Worm (Caenorhabditis elegans) whole organism, L3 larva: ENCODE data around the gene K06A4.6.

Experiments
- ZK546.5 ChIP-seq: sonication (generic microtip); optimal IDR thresholded peaks from 2 replicates; lab custom pipeline; 2017; ENCODE audit warnings: missing biosample characterization, missing genetic modification characterization
- aly-2 ChIP-seq: fragments of 150-350 bp; optimal IDR thresholded peaks from 2 replicates; lab custom pipeline; 2014; ENCODE audit warnings: missing biosample characterization, missing genetic modification characterization
- ama-1 ChIP-seq: fragments of 150-350 bp; optimal IDR thresholded peaks from 2 replicates; lab custom pipeline; 2018
- ceh-16 ChIP-seq: sonication (generic microtip); optimal IDR thresholded peaks from 2 replicates; lab custom pipeline; 2017; ENCODE audit warnings: missing biosample characterization, missing genetic modification characterization
- ceh-28 ChIP-seq: fragments of 150-350 bp; optimal IDR thresholded peaks from 2 replicates; lab custom pipeline; 2014; ENCODE audit warnings: missing biosample characterization, missing genetic modification reagents, missing genetic modification characterization
- ceh-82 ChIP-seq: fragments of 150-350 bp; optimal IDR thresholded peaks from 2 replicates; lab custom pipeline; 2014; ENCODE audit warnings: missing biosample characterization, missing genetic modification characterization
- ceh-9 ChIP-seq: sonication (generic microtip); optimal IDR thresholded peaks from 2 replicates; lab custom pipeline; 2018; ENCODE audit warnings: missing biosample characterization, missing genetic modification characterization
- egl-27 ChIP-seq: sonication (generic microtip); optimal IDR thresholded peaks from 4 replicates; lab custom pipeline; 2017; ENCODE audit warnings: missing biosample characterization, missing genetic modification reagents, missing genetic modification characterization
- elt-1 ChIP-seq: fragments of 150-350 bp; optimal IDR thresholded peaks from 2 replicates; lab custom pipeline; 2014; ENCODE audit warnings: missing biosample characterization, missing genetic modification characterization
- elt-2 ChIP-seq: sonication (generic microtip); optimal IDR thresholded peaks from 2 replicates; lab custom pipeline; 2016; ENCODE audit warnings: missing genetic modification reagents, mild to moderate bottlenecking, missing genetic modification characterization, missing compliant biosample characterization
- elt-3 ChIP-seq, 3 experiments: fragments of 150-350 bp in 1 of 3; sonication (generic microtip) in 2 of 3; optimal IDR thresholded peaks; 2 replicates in 2 of 3; 4 replicates in 1 of 3; lab custom pipeline; 2014 to 2017; ENCODE audit warnings: missing biosample characterization in 3 of 3, missing genetic modification characterization in 3 of 3
- eor-1 ChIP-seq, 2 experiments: fragments of 150-350 bp; optimal IDR thresholded peaks; 2 replicates each; lab custom pipeline; 2014 to 2018; ENCODE audit warnings: missing biosample characterization in 2 of 2, missing genetic modification characterization in 2 of 2
- fkh-10 ChIP-seq: sonication (generic microtip); optimal IDR thresholded peaks from 2 replicates; lab custom pipeline; 2017; ENCODE audit warnings: missing biosample characterization, missing genetic modification reagents, missing genetic modification characterization
- fkh-2 ChIP-seq: fragments of 150-350 bp; optimal IDR thresholded peaks from 2 replicates; lab custom pipeline; 2014; ENCODE audit warnings: missing biosample characterization, missing genetic modification reagents, missing genetic modification characterization
- fos-1 ChIP-seq: fragments of 150-350 bp; optimal IDR thresholded peaks from 2 replicates; lab custom pipeline; 2014; ENCODE audit warnings: missing biosample characterization, missing genetic modification characterization
- hmg-11 ChIP-seq: sonication (generic microtip); optimal IDR thresholded peaks from 2 replicates; lab custom pipeline; 2016; ENCODE audit warnings: missing genetic modification characterization, missing compliant biosample characterization
- jun-1 ChIP-seq: fragments of 150-350 bp; optimal IDR thresholded peaks from 2 replicates; lab custom pipeline; 2014; ENCODE audit warnings: missing biosample characterization, missing genetic modification reagents, missing genetic modification characterization
- lin-15B ChIP-seq: fragments of 150-350 bp; optimal IDR thresholded peaks from 2 replicates; lab custom pipeline; 2014; ENCODE audit warnings: missing biosample characterization, missing genetic modification characterization
- lsy-12 ChIP-seq: sonication (generic microtip); optimal IDR thresholded peaks from 2 replicates; lab custom pipeline; 2016; ENCODE audit warnings: mild to moderate bottlenecking, missing genetic modification characterization, missing compliant biosample characterization
- mdl-1 ChIP-seq: fragments of 150-350 bp; optimal IDR thresholded peaks from 2 replicates; lab custom pipeline; 2014; ENCODE audit warnings: missing biosample characterization, missing genetic modification characterization
- mml-1 ChIP-seq: fragments of 150-350 bp; sonication (generic microtip); optimal IDR thresholded peaks from 3 replicates; lab custom pipeline; 2014; ENCODE audit warnings: missing biosample characterization, missing genetic modification characterization
- nhr-11 ChIP-seq: fragments of 150-350 bp; optimal IDR thresholded peaks from 2 replicates; lab custom pipeline; 2014; ENCODE audit warnings: missing biosample characterization, missing genetic modification characterization
- nhr-12 ChIP-seq: fragments of 150-350 bp; optimal IDR thresholded peaks from 2 replicates; lab custom pipeline; 2014; ENCODE audit warnings: missing biosample characterization, missing genetic modification characterization
- nhr-23 ChIP-seq: fragments of 150-350 bp; optimal IDR thresholded peaks from 2 replicates; lab custom pipeline; 2014; ENCODE audit warnings: missing biosample characterization, missing genetic modification reagents, missing genetic modification characterization
- nhr-237 ChIP-seq: fragments of 150-350 bp; optimal IDR thresholded peaks from 2 replicates; lab custom pipeline; 2014; ENCODE audit warnings: missing biosample characterization, missing genetic modification characterization
- nhr-25 ChIP-seq: sonication (generic microtip); optimal IDR thresholded peaks from 2 replicates; lab custom pipeline; 2017; ENCODE audit warnings: missing biosample characterization, missing genetic modification characterization
- nhr-28 ChIP-seq: fragments of 150-350 bp; optimal IDR thresholded peaks from 2 replicates; lab custom pipeline; 2014; ENCODE audit warnings: missing biosample characterization, missing genetic modification characterization
- nhr-43 ChIP-seq: sonication (generic microtip); optimal IDR thresholded peaks from 2 replicates; lab custom pipeline; 2016; ENCODE audit warnings: mild to moderate bottlenecking, missing genetic modification characterization, missing compliant biosample characterization; ENCODE audit not compliant: poor library complexity, severe bottlenecking
- nhr-76 ChIP-seq: fragments of 150-350 bp; sonication (generic microtip); optimal IDR thresholded peaks from 5 replicates; lab custom pipeline; 2014; ENCODE audit warnings: missing biosample characterization, missing genetic modification characterization
- nhr-77 ChIP-seq: fragments of 150-350 bp; optimal IDR thresholded peaks from 2 replicates; lab custom pipeline; 2014; ENCODE audit warnings: missing biosample characterization, missing genetic modification characterization
- pha-4 ChIP-seq: fragments of 150-350 bp; optimal IDR thresholded peaks from 2 replicates; lab custom pipeline; 2014; ENCODE audit warnings: missing biosample characterization, missing genetic modification reagents, missing genetic modification characterization
- pqm-1 ChIP-seq: fragments of 150-350 bp; optimal IDR thresholded peaks from 2 replicates; lab custom pipeline; 2017; ENCODE audit warnings: missing biosample characterization, missing genetic modification characterization, inconsistent platforms
- skn-1 ChIP-seq: fragments of 150-350 bp; optimal IDR thresholded peaks from 2 replicates; lab custom pipeline; 2014; ENCODE audit warnings: missing biosample characterization, missing genetic modification characterization
- snpc-4 ChIP-seq: fragments of 150-350 bp; optimal IDR thresholded peaks from 2 replicates; lab custom pipeline; 2014; ENCODE audit warnings: missing biosample characterization, missing genetic modification characterization
- tbx-2 ChIP-seq: sonication (generic microtip); optimal IDR thresholded peaks from 2 replicates; lab custom pipeline; 2016; ENCODE audit warnings: mild to moderate bottlenecking, missing genetic modification characterization, missing compliant biosample characterization
- unc-39 ChIP-seq: sonication (generic microtip); optimal IDR thresholded peaks from 4 replicates; lab custom pipeline; 2017; ENCODE audit warnings: missing biosample characterization, missing genetic modification characterization
- unc-62 ChIP-seq: fragments of 150-350 bp; sonication (generic microtip); optimal IDR thresholded peaks from 4 replicates; lab custom pipeline; 2014; ENCODE audit warnings: missing biosample characterization, missing genetic modification reagents, missing genetic modification characterization
- zag-1 ChIP-seq: fragments of 150-350 bp; optimal IDR thresholded peaks from 2 replicates; lab custom pipeline; 2014; ENCODE audit warnings: missing biosample characterization, missing genetic modification characterization
- ztf-4 ChIP-seq: fragments of 150-350 bp; optimal IDR thresholded peaks from 2 replicates; lab custom pipeline; 2014; ENCODE audit warnings: missing biosample characterization, missing genetic modification characterization

K06A4.6 gene

DNA sequence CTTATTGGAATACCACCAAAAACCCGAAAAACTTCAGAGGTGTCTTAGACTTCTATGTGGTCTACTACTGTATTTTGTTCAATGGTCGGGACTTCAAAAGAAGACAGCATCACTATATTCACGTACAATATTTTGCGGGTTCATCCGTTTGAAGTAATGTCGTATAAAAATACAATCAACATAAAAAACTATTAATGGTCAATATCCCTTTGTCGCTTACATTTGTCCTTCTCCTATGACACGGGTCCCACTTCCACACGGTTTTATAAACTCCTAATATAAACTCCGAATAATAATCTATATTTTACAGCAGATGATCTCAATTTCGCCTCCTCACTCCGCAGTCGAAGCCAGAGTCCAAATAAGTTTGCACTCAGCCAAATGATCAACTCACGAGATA lies 22.9 kb downstream of the K06A4.6 start:
- TF ChIP-seq zag-1 (tag; lab: Kevin White, UChicago) = no peak
- no peak for TF ChIP-seq ZK546.5 (tag; lab: Kevin White, UChicago)
- TF ChIP-seq elt-2 (tag; lab: Kevin White, UChicago) = no peak
- TF ChIP-seq mdl-1 (tag; lab: Kevin White, UChicago) = no peak
- no peak for TF ChIP-seq jun-1
- no peak for TF ChIP-seq hmg-11 (tag; lab: Kevin White, UChicago)
- no peak for TF ChIP-seq aly-2
- TF ChIP-seq ceh-9 (tag; lab: Kevin White, UChicago) = no peak
- no peak for TF ChIP-seq snpc-4 (tag; lab: Kevin White, UChicago)
- TF ChIP-seq tbx-2 (tag; lab: Kevin White, UChicago) = no peak
- TF ChIP-seq lsy-12 = no peak
- no peak for TF ChIP-seq nhr-28 (tag; lab: Kevin White, UChicago)
- TF ChIP-seq nhr-76 (tag; lab: Kevin White, UChicago) = no peak

DNA sequence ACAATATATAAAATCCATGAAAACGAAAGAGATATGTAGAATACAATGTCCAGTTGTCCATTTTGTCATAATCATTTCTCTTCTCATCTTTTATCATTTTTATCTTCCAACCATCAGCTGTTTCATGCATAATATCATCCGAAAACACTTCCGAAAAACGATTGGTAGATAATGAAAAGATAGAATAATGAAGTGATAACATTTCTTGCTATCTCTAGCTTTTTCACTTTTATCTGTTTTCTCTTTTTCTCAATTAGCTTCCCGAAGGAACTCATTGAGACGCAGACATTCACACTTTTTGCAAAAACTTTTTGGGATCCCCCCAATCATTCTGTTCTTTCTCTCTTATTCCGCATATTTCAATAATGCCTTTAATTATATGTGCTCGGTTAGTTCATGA lies 26.5 kb downstream of the K06A4.6 start:
- no peak for TF ChIP-seq lsy-12
- no peak for TF ChIP-seq fos-1 (tag; lab: Kevin White, UChicago)
- TF ChIP-seq fkh-10 = no peak
- TF ChIP-seq elt-2 (tag; lab: Kevin White, UChicago) = peak; percentile 49
- no peak for TF ChIP-seq lin-15B (tag; lab: Kevin White, UChicago)
- no peak for TF ChIP-seq aly-2
- no peak for TF ChIP-seq nhr-237 (tag; lab: Kevin White, UChicago)
- no peak for TF ChIP-seq hmg-11 (tag; lab: Kevin White, UChicago)
- TF ChIP-seq fkh-2 (tag; lab: Kevin White, UChicago) = no peak
- no peak for TF ChIP-seq unc-39
- no peak for TF ChIP-seq nhr-43 (tag; lab: Kevin White, UChicago)
- TF ChIP-seq nhr-12 (tag; lab: Kevin White, UChicago) = no peak
- no peak for TF ChIP-seq nhr-11 (tag; lab: Kevin White, UChicago)
- peak in 2 of 3 experiments; percentile 24 to 52 for TF ChIP-seq elt-3 (tag; optimal IDR thresholded peaks at IDR 0.05; lab: Kevin White, UChicago)
- peak; percentile 35 for TF ChIP-seq nhr-23 (tag; lab: Kevin White, UChicago)
- TF ChIP-seq tbx-2 (tag; lab: Kevin White, UChicago) = no peak

DNA sequence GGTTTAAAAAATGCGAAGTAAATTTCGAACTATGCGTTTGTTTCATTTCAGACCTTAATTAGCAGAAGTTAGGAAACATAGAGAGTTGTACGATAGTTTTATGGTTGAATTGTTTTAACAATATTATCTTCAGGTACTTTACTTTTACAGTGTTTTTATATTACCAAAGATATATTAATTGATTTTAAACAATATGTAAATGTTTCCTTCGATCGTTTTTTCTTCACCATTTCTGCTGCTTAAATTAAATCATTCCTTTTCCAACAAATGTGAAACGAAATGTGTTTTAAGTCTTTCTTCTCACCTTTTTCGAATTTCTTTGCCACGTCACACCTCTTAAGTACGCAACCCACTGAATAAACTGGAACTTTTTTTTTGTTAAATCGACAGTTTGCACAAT lies 27.1 kb downstream of the K06A4.6 start:
- no peak for TF ChIP-seq nhr-76 (tag; lab: Kevin White, UChicago)
- no peak for TF ChIP-seq mml-1 (tag; lab: Kevin White, UChicago)
- no peak for TF ChIP-seq nhr-237 (tag; lab: Kevin White, UChicago)
- TF ChIP-seq nhr-25 (tag; lab: Kevin White, UChicago) = peak; percentile 4

DNA sequence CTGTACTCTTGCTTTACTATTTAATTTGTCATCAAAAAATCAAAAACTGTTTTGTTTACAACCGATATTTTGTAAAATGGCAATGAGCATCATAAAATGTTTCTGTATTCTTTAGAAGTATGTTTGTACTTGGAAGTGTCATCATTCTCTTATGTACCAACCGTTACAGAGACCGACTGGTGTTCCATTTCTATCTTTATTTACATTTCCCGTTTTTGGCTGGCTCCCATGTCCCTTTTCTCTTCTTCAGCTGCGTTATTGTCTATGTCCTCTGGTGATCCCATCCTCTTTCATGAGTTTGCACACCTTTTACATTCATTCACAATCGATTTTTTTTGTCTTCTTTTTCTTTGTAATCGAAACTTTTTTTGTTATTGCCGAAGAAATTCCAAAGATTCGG lies 29.0 kb downstream of the K06A4.6 start:
- TF ChIP-seq jun-1 = no peak
- peak; percentile 80 for TF ChIP-seq pha-4 (tag; lab: Kevin White, UChicago)
- TF ChIP-seq ceh-28 (tag; lab: Kevin White, UChicago) = no peak
- TF ChIP-seq lin-15B (tag; lab: Kevin White, UChicago) = no peak
- no peak for TF ChIP-seq aly-2
- no peak for TF ChIP-seq eor-1 (tag; optimal IDR thresholded peaks at IDR 0.05; lab: Kevin White, UChicago)
- no peak for TF ChIP-seq egl-27 (tag; lab: Kevin White, UChicago)
- TF ChIP-seq pqm-1 = no peak

DNA sequence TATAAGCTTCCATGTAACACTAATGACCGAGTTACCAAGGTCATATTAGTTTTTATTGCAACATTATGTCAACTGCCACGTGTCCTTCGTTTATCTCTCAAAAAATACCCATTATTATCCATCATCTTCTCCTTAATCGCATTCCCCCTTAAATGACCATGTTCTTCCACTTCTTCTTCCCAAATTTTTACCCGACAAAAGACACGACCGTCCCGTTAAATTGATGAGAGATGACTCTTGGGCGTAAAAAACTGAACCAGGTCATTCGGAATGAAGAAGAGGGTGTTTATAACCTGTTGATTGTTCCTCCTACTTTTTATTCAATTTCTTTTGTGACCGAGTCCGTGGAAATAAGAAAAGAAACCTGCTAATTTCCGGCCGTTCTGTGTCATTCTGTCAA lies 35.8 kb downstream of the K06A4.6 start:
- TF ChIP-seq aly-2 (no peak), nhr-25 (tag; lab: Kevin White, UChicago) (peak; percentile 27), nhr-23 (tag; lab: Kevin White, UChicago) (peak; percentile 75), skn-1 (tag; lab: Kevin White, UChicago) (no peak), nhr-43 (tag; lab: Kevin White, UChicago) (no peak)

DNA sequence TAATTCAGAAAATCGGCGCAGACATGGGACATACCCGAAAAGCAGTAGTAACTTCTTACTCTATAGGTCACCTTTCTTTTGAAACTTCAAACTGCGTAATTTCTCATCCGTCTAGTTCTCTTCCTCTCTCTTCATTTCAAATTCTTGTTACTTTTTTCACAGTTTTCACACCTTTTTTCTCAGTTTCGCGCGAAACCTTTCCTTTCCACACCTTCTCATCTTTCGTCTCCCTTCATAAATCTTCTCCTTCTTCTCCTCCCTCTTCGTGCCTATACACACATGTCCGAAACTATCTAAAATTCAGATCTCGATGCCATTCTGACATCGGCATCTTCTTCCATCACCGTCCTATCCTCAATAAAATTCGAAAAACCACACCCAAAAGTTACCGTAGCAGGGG lies 36.7 kb downstream of the K06A4.6 start, which contains the start of gene wdr-62:
wdr-62 (plus strand) TSS at position 301 of the 400 bp plus-strand sequence.
- TF ChIP-seq hmg-11 (tag; lab: Kevin White, UChicago) = no peak
- TF ChIP-seq tbx-2 (tag; lab: Kevin White, UChicago) = no peak
- no peak for TF ChIP-seq elt-1 (tag; lab: Kevin White, UChicago)
- no peak for TF ChIP-seq ceh-82 (tag; lab: Kevin White, UChicago)
- no peak for TF ChIP-seq lin-15B (tag; lab: Kevin White, UChicago)
- TF ChIP-seq fkh-10 = no peak
- no peak for TF ChIP-seq ceh-16 (tag; lab: Kevin White, UChicago)
- no peak for TF ChIP-seq unc-62 (GFP tag; lab: Kevin White, UChicago)
- no peak for TF ChIP-seq aly-2
- no peak for TF ChIP-seq mml-1 (tag; lab: Kevin White, UChicago)
- TF ChIP-seq snpc-4 (tag; lab: Kevin White, UChicago) = no peak
- TF ChIP-seq nhr-23 (tag; lab: Kevin White, UChicago) = no peak
- TF ChIP-seq ztf-4 (tag; lab: Kevin White, UChicago) = no peak
- TF ChIP-seq skn-1 (tag; lab: Kevin White, UChicago) = no peak
- TF ChIP-seq ceh-28 (tag; lab: Kevin White, UChicago) = no peak
- no peak for TF ChIP-seq nhr-12 (tag; lab: Kevin White, UChicago)
- no peak for TF ChIP-seq ama-1
- TF ChIP-seq nhr-77 (tag; lab: Kevin White, UChicago) = no peak
- no peak for TF ChIP-seq nhr-28 (tag; lab: Kevin White, UChicago)
